Worm (Caenorhabditis elegans) whole organism, young adult: ENCODE results near the gene perm-2.

Source experiments
- F57A8.1 ChIP-seq: fragments of 200-800 bp; sonication (Bioruptor generic); optimal IDR thresholded peaks from 2 replicates; lab custom pipeline; 2018; ENCODE audit warnings: mild to moderate bottlenecking, missing genetic modification characterization, moderate library complexity, missing compliant biosample characterization
- aptf-3 ChIP-seq: fragments of 200-800 bp; sonication (Bioruptor generic); IDR thresholded peaks from 2 replicates; pipeline ENCODE4 v1.3.6; 2022; ENCODE audit warnings: missing genetic modification characterization, missing compliant biosample characterization
- dpl-1 ChIP-seq: fragments of 150-350 bp; optimal IDR thresholded peaks from 2 replicates; lab custom pipeline; 2014; ENCODE audit warnings: missing biosample characterization, missing genetic modification reagents, missing genetic modification characterization
- efl-1 ChIP-seq: fragments of 150-350 bp; optimal IDR thresholded peaks from 2 replicates; lab custom pipeline; 2014; ENCODE audit warnings: missing biosample characterization, missing genetic modification reagents, missing genetic modification characterization
- fkh-3 ChIP-seq: sonication (generic microtip); optimal IDR thresholded peaks from 2 replicates; lab custom pipeline; 2016; ENCODE audit warnings: mild to moderate bottlenecking, missing genetic modification characterization, missing compliant biosample characterization
- him-1 ChIP-seq: sonication (generic microtip); optimal IDR thresholded peaks from 2 replicates; lab custom pipeline; 2016; ENCODE audit warnings: missing genotype, missing genetic modification reagents, missing genetic modification characterization, missing compliant biosample characterization
- sea-2 ChIP-seq: fragments of 200-800 bp; sonication (Bioruptor generic); IDR thresholded peaks from 2 replicates; pipeline ENCODE4 v1.3.6; 2022; ENCODE audit warnings: missing genetic modification characterization, missing compliant biosample characterization
- snpc-1.3 ChIP-seq: sonication (generic microtip); optimal IDR thresholded peaks from 2 replicates; lab custom pipeline; 2017; ENCODE audit warnings: missing genetic modification characterization, mild to moderate bottlenecking, missing compliant biosample characterization, antibody characterized with exemption, moderate library complexity, missing genotype, missing genetic modification reagents; ENCODE audit not compliant: insufficient read depth

DNA sequence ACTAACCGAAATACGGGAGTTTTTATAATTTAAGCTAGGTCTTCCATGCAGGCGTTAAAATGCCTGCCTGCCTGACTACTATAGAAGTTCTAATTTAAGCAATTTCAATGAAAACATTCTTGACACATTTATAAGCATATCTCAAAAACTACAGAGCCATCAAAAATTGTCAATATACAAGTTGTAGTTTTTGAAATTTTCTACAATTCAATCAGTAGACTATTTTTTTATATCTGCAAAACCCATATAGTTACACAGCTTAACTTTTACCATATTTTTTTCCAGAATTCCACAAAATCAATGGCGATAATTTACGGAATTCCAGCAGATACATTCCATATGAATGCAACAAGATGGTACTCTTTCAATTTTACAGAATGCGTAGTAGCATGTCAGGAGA lies 36.5 kb downstream of the perm-2 start, which contains the start of gene C50A2.7:
- TF ChIP-seq snpc-1.3 (tag; lab: Kevin White, UChicago): no peak
- no peak for TF ChIP-seq him-1
- TF ChIP-seq F57A8.1 (GFP tag; lab: Kevin White, UChicago): no peak
- TF ChIP-seq dpl-1 (GFP tag; lab: Kevin White, UChicago): no peak
- TF ChIP-seq efl-1 (GFP tag; lab: Kevin White, UChicago): no peak
- TF ChIP-seq sea-2 (GFP tag; lab: Robert Waterston, UW): no peak
- TF ChIP-seq fkh-3 (tag; lab: Kevin White, UChicago): no peak
- TF ChIP-seq aptf-3: no peak
